Fruit fly (Drosophila melanogaster) whole organism, embryonic: Measurements from ENCODE around the gene Alh.

Source experiments
- Awh ChIP-seq: fragments of 200-800 bp; sonication (Bioruptor generic); IDR thresholded peaks from 2 replicates; pipeline ENCODE4, ENCODE4 v1.3.6; 2022; ENCODE audit warnings: missing biosample characterization, missing genetic modification characterization
- C15 ChIP-seq: fragments of 200-800 bp; sonication (Bioruptor generic); IDR thresholded peaks from 3 replicates; pipeline ENCODE4 v1.3.6; 2022; ENCODE audit warnings: missing biosample characterization, missing genetic modification characterization
- CG10209 ChIP-seq: fragments of 200-800 bp; sonication (Bioruptor generic); optimal IDR thresholded peaks from 3 replicates; lab custom pipeline; 2017; ENCODE audit warnings: missing biosample characterization, mild to moderate bottlenecking, missing genetic modification characterization, missing genetic modification reagents
- CG10274 ChIP-seq: fragments of 200-800 bp; sonication (Bioruptor generic); optimal IDR thresholded peaks from 3 replicates; lab custom pipeline; 2017; ENCODE audit warnings: missing biosample characterization, mild to moderate bottlenecking, missing genetic modification characterization
- CG10543 ChIP-seq: fragments of 200-800 bp; sonication (Bioruptor generic); optimal IDR thresholded peaks from 3 replicates; lab custom pipeline; 2017; ENCODE audit warnings: missing biosample characterization, mild to moderate bottlenecking, missing genetic modification characterization, moderate library complexity
- CG10565 ChIP-seq: fragments of 200-800 bp; sonication (Bioruptor generic); optimal IDR thresholded peaks from 3 replicates; lab custom pipeline; 2016; ENCODE audit warnings: missing biosample characterization, mild to moderate bottlenecking, missing genetic modification characterization
- CG10979 ChIP-seq: fragments of 200-800 bp; sonication (Bioruptor generic); optimal IDR thresholded peaks from 2 replicates; lab custom pipeline; 2018; ENCODE audit warnings: missing biosample characterization, mild to moderate bottlenecking, missing genetic modification characterization, moderate library complexity
- CG11398 ChIP-seq: fragments of 200-800 bp; sonication (Bioruptor generic); optimal IDR thresholded peaks from 2 replicates; lab custom pipeline; 2016; ENCODE audit warnings: missing biosample characterization, missing genetic modification characterization
- CG11504 ChIP-seq: fragments of 200-800 bp; sonication (Bioruptor generic); optimal IDR thresholded peaks from 3 replicates; lab custom pipeline; 2019; ENCODE audit warnings: missing biosample characterization, mild to moderate bottlenecking, missing genetic modification characterization, moderate library complexity
- CG11723 ChIP-seq: fragments of 200-800 bp; sonication (Bioruptor generic); optimal IDR thresholded peaks from 2 replicates; lab custom pipeline; 2017; ENCODE audit warnings: missing biosample characterization, mild to moderate bottlenecking, missing genetic modification characterization
- CG12299 ChIP-seq: fragments of 200-800 bp; sonication (Bioruptor generic); optimal IDR thresholded peaks from 2 replicates; lab custom pipeline; 2018; ENCODE audit warnings: missing biosample characterization, mild to moderate bottlenecking, missing genetic modification characterization
- CG12769 ChIP-seq: fragments of 200-800 bp; sonication (Bioruptor generic); optimal IDR thresholded peaks from 2 replicates; lab custom pipeline; 2019; ENCODE audit warnings: missing biosample characterization, mild to moderate bottlenecking, missing genetic modification characterization, moderate library complexity
- CG15269 ChIP-seq: fragments of 200-800 bp; sonication (Bioruptor generic); optimal IDR thresholded peaks from 2 replicates; lab custom pipeline; 2018; ENCODE audit warnings: missing biosample characterization, mild to moderate bottlenecking, missing genetic modification characterization, moderate library complexity
- CG16813 ChIP-seq: fragments of 200-800 bp; sonication (Bioruptor generic); IDR thresholded peaks from 3 replicates; pipeline ENCODE4 v1.3.6; 2022; ENCODE audit warnings: missing biosample characterization, missing genetic modification characterization; ENCODE audit not compliant: partially characterized antibody
- CG16863 ChIP-seq: fragments of 200-800 bp; sonication (Bioruptor generic); optimal IDR thresholded peaks from 3 replicates; lab custom pipeline; 2016; ENCODE audit warnings: missing biosample characterization, missing genetic modification characterization
- CG17912 ChIP-seq: fragments of 200-800 bp; sonication (Bioruptor generic); optimal IDR thresholded peaks from 2 replicates; lab custom pipeline; 2018; ENCODE audit warnings: missing biosample characterization, mild to moderate bottlenecking, missing genetic modification characterization
- CG18619 ChIP-seq: fragments of 200-800 bp; sonication (Bioruptor generic); optimal IDR thresholded peaks from 3 replicates; lab custom pipeline; 2017; ENCODE audit warnings: missing biosample characterization, mild to moderate bottlenecking, missing genetic modification characterization
- CG2199 ChIP-seq: fragments of 200-800 bp; sonication (Bioruptor generic); IDR thresholded peaks from 3 replicates; pipeline ENCODE4 v1.3.6; 2022; ENCODE audit warnings: missing biosample characterization, missing genetic modification characterization
- CG31224 ChIP-seq: fragments of 200-800 bp; sonication (Bioruptor generic); IDR thresholded peaks from 2 replicates; pipeline ENCODE4 v1.3.6; 2022; ENCODE audit warnings: missing biosample characterization, missing genetic modification characterization
- CG32532 ChIP-seq: fragments of 200-800 bp; sonication (Bioruptor generic); IDR thresholded peaks from 2 replicates; pipeline ENCODE4 v1.3.6; 2022; ENCODE audit warnings: missing biosample characterization, missing genetic modification characterization
- CG5180 ChIP-seq: fragments of 200-800 bp; sonication (Bioruptor generic); optimal IDR thresholded peaks from 3 replicates; lab custom pipeline; 2017; ENCODE audit warnings: missing biosample characterization, missing genetic modification characterization, mild to moderate bottlenecking, moderate library complexity, missing genetic modification reagents
- CG5245 ChIP-seq: fragments of 200-800 bp; sonication (Bioruptor generic); optimal IDR thresholded peaks from 3 replicates; lab custom pipeline; 2016; ENCODE audit warnings: missing biosample characterization, missing genetic modification characterization
- CG6813 ChIP-seq: fragments of 200-800 bp; sonication (Bioruptor generic); optimal IDR thresholded peaks from 2 replicates; lab custom pipeline; 2017; ENCODE audit warnings: missing biosample characterization, missing genetic modification characterization, mild to moderate bottlenecking, moderate library complexity, missing genetic modification reagents
- CG8359 ChIP-seq: fragments of 200-800 bp; sonication (Bioruptor generic); optimal IDR thresholded peaks from 2 replicates; lab custom pipeline; 2017; ENCODE audit warnings: missing biosample characterization, mild to moderate bottlenecking, missing genetic modification characterization, borderline replicate concordance
- CG9609 ChIP-seq: fragments of 200-800 bp; sonication (Bioruptor generic); optimal IDR thresholded peaks from 3 replicates; lab custom pipeline; 2016; ENCODE audit warnings: missing biosample characterization, missing genetic modification characterization
- CHES-1-like ChIP-seq: fragments of 200-800 bp; sonication (Bioruptor generic); optimal IDR thresholded peaks from 2 replicates; lab custom pipeline; 2016; ENCODE audit warnings: missing biosample characterization, missing genetic modification characterization
- Dbx ChIP-seq: fragments of 200-800 bp; sonication (Bioruptor generic); IDR thresholded peaks from 3 replicates; pipeline ENCODE4 v1.3.6; 2022; ENCODE audit warnings: missing biosample characterization, missing genetic modification characterization
- Ets65A ChIP-seq: fragments of 200-800 bp; sonication (Bioruptor generic); peaks from one replicate; lab custom pipeline; 2016; ENCODE audit warnings: missing biosample characterization, missing genetic modification characterization
- H2.0 ChIP-seq: fragments of 200-800 bp; sonication (Bioruptor generic); IDR thresholded peaks from 2 replicates; pipeline ENCODE4 v1.3.6; 2022; ENCODE audit warnings: missing biosample characterization, missing genetic modification characterization
- Hr3 ChIP-seq: fragments of 200-800 bp; sonication (Bioruptor generic); optimal IDR thresholded peaks from 3 replicates; lab custom pipeline; 2016; ENCODE audit warnings: missing biosample characterization, missing genetic modification characterization
- Hr39 ChIP-seq: fragments of >200 bp; optimal IDR thresholded peaks from 2 replicates; lab custom pipeline; 2017
- Lim3 ChIP-seq: fragments of 200-800 bp; sonication (Bioruptor generic); IDR thresholded peaks from 2 replicates; pipeline ENCODE4 v1.3.6; 2022; ENCODE audit warnings: missing biosample characterization, missing genetic modification characterization
- Myb ChIP-seq: fragments of 200-800 bp; sonication (Bioruptor generic); optimal IDR thresholded peaks from 2 replicates; lab custom pipeline; 2016; ENCODE audit warnings: missing biosample characterization, missing genetic modification characterization
- NFAT ChIP-seq: fragments of 200-800 bp; sonication (Bioruptor generic); IDR thresholded peaks from 2 replicates; pipeline ENCODE4 v1.3.6; 2022; ENCODE audit warnings: missing biosample characterization, missing genetic modification characterization
- Ptx1 ChIP-seq: fragments of 200-800 bp; sonication (Bioruptor generic); IDR thresholded peaks from 2 replicates; pipeline ENCODE4 v1.3.6; 2022; ENCODE audit warnings: missing biosample characterization, missing genetic modification characterization
- Scr ChIP-seq: fragments of 200-800 bp; sonication (Bioruptor generic); IDR thresholded peaks from 2 replicates; pipeline ENCODE4 v1.3.6; 2022; ENCODE audit warnings: missing biosample characterization, missing genetic modification characterization; ENCODE audit not compliant: partially characterized antibody
- Side ChIP-seq: fragments of 200-800 bp; sonication (Bioruptor generic); optimal IDR thresholded peaks from 2 replicates; lab custom pipeline; 2016; ENCODE audit warnings: missing biosample characterization, missing genetic modification characterization
- YL-1 ChIP-seq: fragments of 200-800 bp; sonication (Bioruptor generic); optimal IDR thresholded peaks from 3 replicates; lab custom pipeline; 2017; ENCODE audit warnings: missing biosample characterization, mild to moderate bottlenecking, missing genetic modification characterization
- bbx ChIP-seq: fragments of 200-800 bp; sonication (Bioruptor generic); IDR thresholded peaks from 2 replicates; pipeline ENCODE4 v1.3.6; 2022; ENCODE audit warnings: missing biosample characterization, missing genetic modification characterization; ENCODE audit not compliant: partially characterized antibody
- caup ChIP-seq: fragments of 200-800 bp; sonication (Bioruptor generic); optimal IDR thresholded peaks from 3 replicates; lab custom pipeline; 2017; ENCODE audit warnings: missing biosample characterization, mild to moderate bottlenecking, missing genetic modification characterization, moderate library complexity; ENCODE audit not compliant: severe bottlenecking
- dan ChIP-seq: fragments of 200-800 bp; sonication (Bioruptor generic); IDR thresholded peaks from 2 replicates; pipeline ENCODE4 v1.3.6; 2022; ENCODE audit warnings: missing biosample characterization, missing genetic modification characterization
- fru ChIP-seq: fragments of >200 bp; optimal IDR thresholded peaks from 2 replicates; lab custom pipeline; 2017
- gem ChIP-seq: fragments of 200-800 bp; sonication (Bioruptor generic); optimal IDR thresholded peaks from 2 replicates; lab custom pipeline; 2019; ENCODE audit warnings: missing biosample characterization, mild to moderate bottlenecking, missing genetic modification characterization, moderate library complexity
- grau ChIP-seq: fragments of 200-800 bp; optimal IDR thresholded peaks from 3 replicates; lab custom pipeline; 2019; ENCODE audit warnings: missing biosample characterization, mild to moderate bottlenecking, missing genetic modification characterization, moderate library complexity
- gt ChIP-seq: fragments of 200-800 bp; sonication (Bioruptor generic); IDR thresholded peaks from 2 replicates; pipeline ENCODE4 v1.3.6; 2022; ENCODE audit warnings: missing biosample characterization, missing genetic modification characterization
- ind ChIP-seq: fragments of 200-800 bp; sonication (Bioruptor generic); optimal IDR thresholded peaks from 3 replicates; lab custom pipeline; 2016; ENCODE audit warnings: missing biosample characterization, missing genetic modification characterization
- oc ChIP-seq: fragments of 200-800 bp; sonication (Bioruptor generic); optimal IDR thresholded peaks from 2 replicates; lab custom pipeline; 2018; ENCODE audit warnings: missing biosample characterization, mild to moderate bottlenecking, missing genetic modification characterization, moderate library complexity
- org-1 ChIP-seq: fragments of 200-800 bp; sonication (Bioruptor generic); optimal IDR thresholded peaks from 2 replicates; lab custom pipeline; 2017; ENCODE audit warnings: missing biosample characterization, missing genetic modification characterization
- p53 ChIP-seq: fragments of 200-800 bp; sonication (Bioruptor generic); optimal IDR thresholded peaks from 2 replicates; lab custom pipeline; 2016; ENCODE audit warnings: missing biosample characterization, missing genetic modification characterization
- pnt ChIP-seq: fragments of 200-800 bp; sonication (Bioruptor generic); optimal IDR thresholded peaks from 3 replicates; lab custom pipeline; 2016; ENCODE audit warnings: missing biosample characterization, missing genetic modification characterization
- psq ChIP-seq: fragments of 200-800 bp; sonication (Bioruptor generic); optimal IDR thresholded peaks from 2 replicates; lab custom pipeline; 2017; ENCODE audit warnings: missing biosample characterization, missing genetic modification characterization
- ro ChIP-seq: fragments of 200-800 bp; sonication (Bioruptor generic); IDR thresholded peaks from 2 replicates; pipeline ENCODE4 v1.3.6; 2022; ENCODE audit warnings: missing biosample characterization, missing genetic modification characterization
- so ChIP-seq: fragments of 200-800 bp; sonication (Bioruptor generic); IDR thresholded peaks from 3 replicates; pipeline ENCODE4 v1.3.6; 2022; ENCODE audit warnings: missing biosample characterization, missing genetic modification characterization

The Alh gene

dm6 chr3R:7130827-7131226, 6.8 kb upstream of the Alh start:
- no peak for TF ChIP-seq CG11504
- no peak for TF ChIP-seq fru (lab: Kevin White, UChicago)
- TF ChIP-seq NFAT (GFP tag; lab: Robert Waterston, UW) = no peak
- TF ChIP-seq Hr39 = no peak
- TF ChIP-seq CG6813 (GFP tag; lab: Kevin White, UChicago) = no peak
- no peak for TF ChIP-seq Awh
- TF ChIP-seq CG31224 (GFP tag; lab: Robert Waterston, UW) = no peak
- TF ChIP-seq Ptx1 (GFP tag; lab: Robert Waterston, UW) = no peak
- TF ChIP-seq org-1 = no peak
- TF ChIP-seq Side (GFP tag; lab: Kevin White, UChicago) = no peak
- no peak for TF ChIP-seq so (GFP tag; lab: Robert Waterston, UW)
- TF ChIP-seq Dbx = 0 out of 3 replicates have a peak, but pooled peaks have one; percentile 32
- no peak for TF ChIP-seq CG15269 (tag; lab: Kevin White, UChicago)
- TF ChIP-seq p53 = no peak
- TF ChIP-seq pnt (GFP tag; lab: Kevin White, UChicago) = no peak
- no peak for TF ChIP-seq CG12769 (tag; lab: Kevin White, UChicago)
- TF ChIP-seq CG11398 (GFP tag; lab: Kevin White, UChicago) = no peak
- no peak for TF ChIP-seq psq
- no peak for TF ChIP-seq Ets65A (GFP tag; lab: Kevin White, UChicago)
- TF ChIP-seq CG17912 (GFP tag; lab: Kevin White, UChicago) = no peak
- no peak for TF ChIP-seq CG10979 (tag; lab: Kevin White, UChicago)
- no peak for TF ChIP-seq CG11723 (GFP tag; lab: Kevin White, UChicago)
- TF ChIP-seq CG5180 (GFP tag; lab: Kevin White, UChicago) = no peak
- TF ChIP-seq Hr3 (GFP tag; lab: Kevin White, UChicago) = no peak
- TF ChIP-seq bbx (GFP tag; lab: Robert Waterston, UW) = peak; percentile 98
- no peak for TF ChIP-seq gem (tag; lab: Kevin White, UChicago)
- TF ChIP-seq Lim3 (GFP tag; lab: Robert Waterston, UW) = no peak
- TF ChIP-seq CG10543 (GFP tag; lab: Kevin White, UChicago) = no peak
- no peak for TF ChIP-seq dan
- no peak for TF ChIP-seq C15
- TF ChIP-seq Myb (GFP tag; lab: Kevin White, UChicago) = peak; percentile 97
- peak; percentile 94 for TF ChIP-seq CG16813 (GFP tag; lab: Robert Waterston, UW)
- TF ChIP-seq CHES-1-like = no peak
- no peak for TF ChIP-seq grau (tag; lab: Kevin White, UChicago)
- TF ChIP-seq ind = no peak
- peak; percentile 90 for TF ChIP-seq Scr (GFP tag; lab: Robert Waterston, UW)
- TF ChIP-seq caup (GFP tag; lab: Kevin White, UChicago) = no peak
- no peak for TF ChIP-seq CG2199 (GFP tag; lab: Robert Waterston, UW)
- TF ChIP-seq gt = no peak
- no peak for TF ChIP-seq CG8359
- no peak for TF ChIP-seq CG5245
- TF ChIP-seq ro (GFP tag; lab: Robert Waterston, UW) = no peak
- no peak for TF ChIP-seq CG10565 (GFP tag; lab: Kevin White, UChicago)
- TF ChIP-seq CG16863 (GFP tag; lab: Kevin White, UChicago) = no peak
- TF ChIP-seq YL-1 (GFP tag; lab: Kevin White, UChicago) = no peak
- no peak for TF ChIP-seq oc (tag; lab: Kevin White, UChicago)
- no peak for TF ChIP-seq CG18619 (GFP tag; lab: Kevin White, UChicago)
- TF ChIP-seq H2.0 (GFP tag; lab: Robert Waterston, UW) = no peak
- TF ChIP-seq CG9609 (GFP tag; lab: Kevin White, UChicago) = no peak
- no peak for TF ChIP-seq CG10274
- no peak for TF ChIP-seq CG10209 (GFP tag; lab: Kevin White, UChicago)
- no peak; the same call in 1 of the 2 replicates for TF ChIP-seq CG32532 (GFP tag; lab: Robert Waterston, UW)
- no peak for TF ChIP-seq CG12299 (tag; lab: Kevin White, UChicago)
